Fruit fly (Drosophila melanogaster) whole organism, pupa: ENCODE results near the gene CG2082.

Experiments
- CG10348 ChIP-seq: fragments of 200-800 bp; sonication (Bioruptor generic); IDR thresholded peaks from 2 replicates; pipeline ENCODE4 v1.3.6; 2022; ENCODE audit warnings: missing biosample characterization, missing genetic modification characterization
- CG12605 ChIP-seq: fragments of 200-800 bp; sonication (Bioruptor generic); IDR thresholded peaks from 2 replicates; pipeline ENCODE4 v1.3.6; 2022; ENCODE audit warnings: missing biosample characterization, missing genetic modification characterization
- CG13204 ChIP-seq: fragments of 200-800 bp; sonication (Bioruptor generic); optimal IDR thresholded peaks from 2 replicates; lab custom pipeline; 2018; ENCODE audit warnings: missing biosample characterization, mild to moderate bottlenecking, missing genetic modification characterization, moderate library complexity
- CG14655 ChIP-seq: fragments of 200-800 bp; sonication (Bioruptor generic); optimal IDR thresholded peaks from 3 replicates; lab custom pipeline; 2017; ENCODE audit warnings: mild to moderate bottlenecking, missing biosample characterization, missing genetic modification reagents, missing genetic modification characterization
- CG15710 ChIP-seq: fragments of 200-800 bp; sonication (Bioruptor generic); optimal IDR thresholded peaks from 2 replicates; lab custom pipeline; 2018; ENCODE audit warnings: missing biosample characterization, mild to moderate bottlenecking, missing genetic modification characterization, moderate library complexity
- CG17806 ChIP-seq: fragments of 200-800 bp; sonication (Bioruptor generic); optimal IDR thresholded peaks from 2 replicates; lab custom pipeline; 2018; ENCODE audit warnings: missing biosample characterization, mild to moderate bottlenecking, missing genetic modification characterization, moderate library complexity
- CG32121 ChIP-seq: fragments of 200-800 bp; sonication (Bioruptor generic); IDR thresholded peaks from 2 replicates; pipeline ENCODE4 v1.3.6; 2022; ENCODE audit warnings: missing biosample characterization, missing genetic modification characterization
- CG34367 ChIP-seq: fragments of 200-800 bp; sonication (Bioruptor generic); optimal IDR thresholded peaks from 2 replicates; lab custom pipeline; 2018; ENCODE audit warnings: missing biosample characterization, mild to moderate bottlenecking, missing genetic modification characterization
- CG4496 ChIP-seq: fragments of 200-800 bp; sonication (Bioruptor generic); IDR thresholded peaks from 3 replicates; pipeline ENCODE4 v1.3.6; 2022; ENCODE audit warnings: missing biosample characterization, missing genetic modification characterization
- CG8159 ChIP-seq: fragments of 200-800 bp; sonication (Bioruptor generic); optimal IDR thresholded peaks from 3 replicates; lab custom pipeline; 2018; ENCODE audit warnings: missing biosample characterization, mild to moderate bottlenecking, missing genetic modification characterization, moderate library complexity
- CG8301 ChIP-seq: fragments of 200-800 bp; sonication (Bioruptor generic); optimal IDR thresholded peaks from 2 replicates; lab custom pipeline; 2018; ENCODE audit warnings: missing biosample characterization, mild to moderate bottlenecking, missing genetic modification characterization
- CG9948 ChIP-seq: fragments of 200-800 bp; sonication (Bioruptor generic); optimal IDR thresholded peaks from 2 replicates; lab custom pipeline; 2018; ENCODE audit warnings: missing biosample characterization, mild to moderate bottlenecking, missing genetic modification characterization, moderate library complexity
- D1 ChIP-seq: fragments of 200-800 bp; sonication (Bioruptor generic); optimal IDR thresholded peaks from 2 replicates; lab custom pipeline; 2018; ENCODE audit warnings: missing biosample characterization, mild to moderate bottlenecking, missing genetic modification characterization, moderate library complexity
- EcR ChIP-seq: fragments of 200-800 bp; sonication (Bioruptor generic); optimal IDR thresholded peaks from 3 replicates; lab custom pipeline; 2019; ENCODE audit warnings: missing biosample characterization, missing genetic modification characterization, mild to moderate bottlenecking, moderate library complexity, missing genetic modification reagents
- Ets98B ChIP-seq: fragments of 200-800 bp; sonication (Bioruptor generic); IDR thresholded peaks from 2 replicates; pipeline ENCODE4 v1.3.6; 2022; ENCODE audit warnings: missing biosample characterization, missing genetic modification characterization
- Pif1A ChIP-seq: fragments of 200-800 bp; sonication (Bioruptor generic); optimal IDR thresholded peaks from 3 replicates; lab custom pipeline; 2016; ENCODE audit warnings: missing biosample characterization, missing genetic modification characterization
- Pif1B ChIP-seq: fragments of 200-800 bp; sonication (Bioruptor generic); optimal IDR thresholded peaks from 3 replicates; lab custom pipeline; 2016; ENCODE audit warnings: missing biosample characterization, missing genetic modification characterization
- Snoo ChIP-seq: fragments of 200-800 bp; sonication (Bioruptor generic); optimal IDR thresholded peaks from 3 replicates; lab custom pipeline; 2017; ENCODE audit warnings: missing biosample characterization, mild to moderate bottlenecking, missing genetic modification characterization, inconsistent platforms
- fd96Ca ChIP-seq: fragments of 200-800 bp; sonication (Bioruptor generic); IDR thresholded peaks from 3 replicates; pipeline ENCODE4 v1.3.6; 2022; ENCODE audit warnings: missing biosample characterization, missing genetic modification characterization
- gl ChIP-seq: fragments of 200-800 bp; sonication (Bioruptor generic); optimal IDR thresholded peaks from 2 replicates; lab custom pipeline; 2018; ENCODE audit warnings: missing biosample characterization, mild to moderate bottlenecking, missing genetic modification characterization
- rn ChIP-seq: fragments of 200-800 bp; sonication (Bioruptor generic); IDR thresholded peaks from 2 replicates; pipeline ENCODE4 v1.3.6; 2022; ENCODE audit warnings: missing biosample characterization, missing genetic modification characterization

Gene CG2082

DNA sequence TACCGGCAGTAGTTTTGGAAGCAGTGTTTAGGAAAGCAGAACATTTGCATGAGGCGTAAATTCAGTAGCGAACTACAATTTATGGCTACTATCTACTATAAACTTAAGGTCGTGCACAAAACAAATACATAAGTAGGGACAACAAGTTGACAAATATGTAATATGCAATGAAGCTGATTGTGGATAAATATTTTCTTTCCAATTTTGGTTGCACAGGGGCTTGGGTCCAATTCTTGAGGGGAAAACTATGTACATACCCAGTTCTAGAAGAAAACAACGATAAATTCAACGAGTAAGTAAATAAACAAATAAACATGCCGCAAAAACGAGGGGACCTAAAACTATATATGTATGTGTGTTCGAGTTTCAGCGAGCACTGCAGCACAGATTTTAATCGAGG is 19.9 kb downstream of the CG2082 start:
- TF ChIP-seq Snoo (tag; lab: Kevin White, UChicago) (no peak), CG9948 (tag; lab: Kevin White, UChicago) (no peak), EcR (GFP tag; lab: Kevin White, UChicago) (no peak)

DNA sequence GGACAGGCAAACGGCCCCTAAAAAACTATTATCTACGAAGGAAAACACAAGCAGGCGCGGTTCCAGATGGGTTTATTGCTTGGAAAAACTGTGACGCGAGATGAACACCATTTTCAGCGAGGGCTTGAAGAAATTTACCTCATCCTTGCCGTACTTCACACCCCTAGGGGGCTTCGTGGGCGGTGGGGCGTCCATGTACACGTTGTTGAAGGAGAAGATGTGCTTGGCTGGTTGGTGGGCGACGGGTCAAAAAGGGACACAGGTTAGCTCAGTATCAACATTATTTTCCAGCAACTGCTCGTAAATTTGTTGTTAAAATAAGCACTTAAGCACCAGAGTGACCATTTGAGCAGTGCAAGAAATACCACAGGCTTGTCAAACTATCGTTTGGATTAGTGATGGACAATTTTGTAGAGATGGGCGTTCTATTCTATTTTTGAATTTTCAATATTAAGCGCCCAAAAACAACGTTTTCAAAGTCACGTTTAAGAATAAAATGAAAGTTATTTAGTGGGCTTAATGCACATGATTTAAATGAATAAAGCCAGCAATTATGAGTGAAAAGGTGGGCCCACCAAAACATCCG is 22.2 kb downstream of the CG2082 start, which contains the start of gene Sec8:
Sec8 (minus strand) TSS at position 374 of the 586 bp plus-strand sequence.
- TF ChIP-seq fd96Ca (GFP tag; lab: Robert Waterston, UW) (0 out of 3 replicates have a peak, but pooled peaks have one; percentile 33), CG4496 (0 out of 3 replicates have a peak, but pooled peaks have one; percentile 33), CG34367 (tag; lab: Kevin White, UChicago) (no peak)

dm6 chr3R:5754594-5754993 is 26.3 kb downstream of the CG2082 start, which contains the start of gene Dcps:
Dcps (minus strand) TSS chr3R:5754774.
- TF ChIP-seq EcR (GFP tag; lab: Kevin White, UChicago) (no peak), CG14655 (GFP tag; lab: Kevin White, UChicago) (no peak), CG8159 (no peak), CG9948 (tag; lab: Kevin White, UChicago) (no peak), Snoo (tag; lab: Kevin White, UChicago) (no peak), fd96Ca (GFP tag; lab: Robert Waterston, UW) (no peak), CG10348 (GFP tag; lab: Robert Waterston, UW) (no peak), D1 (no peak)

dm6 chr3R:5746646-5747045 is 34.2 kb downstream of the CG2082 start:
- TF ChIP-seq Snoo (tag; lab: Kevin White, UChicago) (no peak), CG14655 (GFP tag; lab: Kevin White, UChicago) (no peak), CG12605 (GFP tag; lab: Robert Waterston, UW) (no peak), Ets98B (no peak), D1 (no peak), CG13204 (no peak), Pif1B (GFP tag; lab: Kevin White, UChicago) (no peak), CG17806 (tag; lab: Kevin White, UChicago) (no peak)

DNA sequence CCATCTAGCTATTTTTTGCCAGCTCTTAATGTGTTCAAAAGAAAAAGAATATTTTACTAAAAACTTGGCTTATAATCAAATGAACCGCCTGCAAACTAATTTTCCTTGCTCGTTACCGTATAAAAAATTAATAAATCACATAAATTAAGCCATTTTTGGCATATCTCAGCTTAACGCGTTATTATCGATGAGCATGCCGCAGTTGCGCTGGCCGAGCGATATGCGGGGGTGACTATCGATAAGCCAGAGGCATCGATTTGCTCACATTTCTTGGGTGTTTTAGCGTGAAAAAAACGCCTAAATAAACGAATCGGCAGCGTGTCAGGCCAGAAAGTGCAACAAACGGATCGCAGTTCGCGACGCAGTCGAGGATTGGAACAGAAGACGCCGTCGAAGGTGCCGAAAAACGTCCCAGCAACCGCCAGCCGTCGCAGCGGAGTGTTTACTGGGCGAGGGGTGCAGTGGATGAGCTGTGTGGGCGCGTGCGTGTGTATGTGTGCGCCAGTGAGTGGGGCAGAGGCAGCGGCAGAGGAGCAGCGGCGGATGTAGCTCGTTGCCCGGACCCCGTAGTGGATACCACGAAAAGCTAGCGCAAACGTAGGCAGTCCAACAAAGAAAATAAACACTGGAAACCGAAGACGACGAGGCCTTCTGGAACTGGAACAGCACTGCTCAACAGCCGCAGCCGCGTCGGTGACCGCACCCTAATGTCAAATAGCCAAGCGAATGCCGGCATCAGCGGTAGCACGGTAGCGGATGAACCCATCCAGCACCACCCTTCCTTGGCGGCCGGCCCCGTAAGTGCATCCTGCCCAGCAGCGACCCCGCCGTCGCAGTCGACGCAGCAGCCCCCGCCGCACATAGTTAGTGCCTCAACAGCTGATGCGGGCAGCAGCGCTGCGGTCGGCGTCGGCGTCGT is 38.3 kb downstream of the CG2082 start, which contains the start of the genes Sym and Madm:
Sym (minus strand) TSS at position 199 of the 919 bp plus-strand sequence.
Madm (plus strand) TSS at position 233 of the 919 bp plus-strand sequence.
- no peak for TF ChIP-seq D1
- TF ChIP-seq CG8301 (tag; lab: Kevin White, UChicago): no peak
- TF ChIP-seq CG14655 (GFP tag; lab: Kevin White, UChicago): no peak
- TF ChIP-seq EcR (GFP tag; lab: Kevin White, UChicago): no peak
- no peak for TF ChIP-seq CG4496
- no peak for TF ChIP-seq CG32121 (GFP tag; lab: Robert Waterston, UW)
- no peak for TF ChIP-seq Pif1B (GFP tag; lab: Kevin White, UChicago)
- TF ChIP-seq rn (GFP tag; lab: Robert Waterston, UW): no peak
- no peak for TF ChIP-seq fd96Ca (GFP tag; lab: Robert Waterston, UW)
- no peak for TF ChIP-seq CG10348 (GFP tag; lab: Robert Waterston, UW)
- no peak for TF ChIP-seq CG8159
- TF ChIP-seq CG17806 (tag; lab: Kevin White, UChicago): no peak
- no peak for TF ChIP-seq Pif1A (GFP tag; lab: Kevin White, UChicago)
- TF ChIP-seq CG15710 (tag; lab: Kevin White, UChicago): no peak
- no peak for TF ChIP-seq CG12605 (GFP tag; lab: Robert Waterston, UW)
- TF ChIP-seq CG9948 (tag; lab: Kevin White, UChicago): no peak
- TF ChIP-seq Snoo (tag; lab: Kevin White, UChicago): no peak
- TF ChIP-seq Ets98B: no peak
- TF ChIP-seq CG34367 (tag; lab: Kevin White, UChicago): no peak

dm6 chr3R:5737263-5737662 is 43.6 kb downstream of the CG2082 start:
- TF ChIP-seq CG12605 (GFP tag; lab: Robert Waterston, UW) (no peak), Ets98B (peak; percentile 23; the same call in 1 of the 2 replicates), gl (peak; percentile 49), EcR (GFP tag; lab: Kevin White, UChicago) (peak; percentile 57), CG9948 (tag; lab: Kevin White, UChicago) (no peak), CG8159 (no peak)
- TF ChIP-seq, all 21 proteins: peak for 3
